Fruit fly (Drosophila melanogaster): ENCODE data around the gene CG5783.

CG5783 gene

DNA sequence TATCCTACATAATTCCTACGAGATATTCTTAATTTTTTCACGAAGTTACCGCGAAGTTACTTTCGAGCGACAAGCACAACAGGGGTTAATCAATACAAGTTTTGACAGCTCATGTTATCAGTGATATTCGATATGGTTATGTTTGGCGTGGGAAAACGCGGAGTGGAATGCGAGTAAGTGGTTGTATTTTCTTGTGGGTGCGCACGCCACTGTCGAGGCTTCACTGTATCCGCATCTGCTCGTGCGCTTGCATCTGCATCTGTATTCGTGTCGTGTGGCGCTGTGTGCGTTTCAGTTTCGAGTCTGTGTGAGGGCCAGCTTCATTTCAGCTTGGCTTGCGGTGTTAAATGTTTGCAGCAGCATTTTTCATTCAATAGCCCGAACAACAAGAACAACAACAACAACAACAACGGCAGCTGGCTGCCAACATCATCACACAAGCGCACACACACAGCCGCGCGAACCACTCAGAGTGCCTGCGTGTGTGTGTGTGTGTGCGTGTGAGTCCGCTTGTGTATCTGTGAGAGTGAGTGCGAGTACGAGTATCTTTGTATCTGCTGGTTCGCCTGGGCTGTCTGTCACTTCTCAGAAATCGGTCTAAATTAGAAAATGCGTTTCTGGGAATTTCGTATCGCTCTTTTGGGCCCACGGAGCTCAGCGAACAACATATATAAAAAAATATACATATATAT lies 4.6 kb upstream of the CG5783 start (continued):
- TF ChIP-seq topi (GFP tag; optimal IDR thresholded peaks at IDR 0.05) (peak; percentile 64), salr (GFP tag; optimal IDR thresholded peaks at IDR 0.05) (peak; percentile 26 to 52), CG9139 (GFP tag; optimal IDR thresholded peaks at IDR 0.05) (no peak), CG10669 (GFP tag; optimal IDR thresholded peaks at IDR 0.05) (peak; percentile 42), CG16779 (tag; optimal IDR thresholded peaks at IDR 0.05) (no peak), fd85E (GFP tag; optimal IDR thresholded peaks at IDR 0.05) (no peak), Hr38 (GFP tag; optimal IDR thresholded peaks at IDR 0.05) (no peak), achi (GFP tag; optimal IDR thresholded peaks at IDR 0.05) (peak; percentile 22), CG3919 (GFP tag; optimal IDR thresholded peaks at IDR 0.05) (peak; percentile 50), Sox14 (GFP tag; optimal IDR thresholded peaks at IDR 0.05) (peak; percentile 70), Met (GFP tag; optimal IDR thresholded peaks at IDR 0.05) (peak; percentile 70), Eip75B (GFP tag; optimal IDR thresholded peaks at IDR 0.05) (peak; percentile 63), fkh (GFP tag; optimal IDR thresholded peaks at IDR 0.05) (no peak), eg (GFP tag; IDR thresholded peaks at IDR 0.05) (peak; percentile 77), Gug (GFP tag; IDR thresholded peaks at IDR 0.05) (peak; percentile 30; the same call in 1 of the 2 replicates), lz (GFP tag; optimal IDR thresholded peaks at IDR 0.05) (peak; percentile 77)

DNA sequence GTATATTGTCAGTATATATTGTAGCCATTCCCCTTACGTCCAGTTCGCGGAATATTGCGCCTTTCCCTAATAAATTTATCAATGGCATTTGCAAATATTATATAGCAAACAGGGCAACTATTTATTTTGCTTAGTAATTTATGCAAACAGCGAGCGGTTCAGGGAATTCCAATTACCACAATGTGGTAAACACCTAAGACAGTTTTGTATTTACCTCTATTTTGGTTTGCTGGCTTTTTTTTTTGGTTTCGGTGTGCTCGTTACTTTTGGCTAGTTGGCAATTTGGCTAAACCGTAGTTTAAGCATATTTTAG lies 4.1 kb upstream of the CG5783 start:
- TF ChIP-seq acj6 (GFP tag; optimal IDR thresholded peaks at IDR 0.05) = no peak
- TF ChIP-seq fkh (GFP tag; optimal IDR thresholded peaks at IDR 0.05) = peak; percentile 80
- peak; percentile 12 for TF ChIP-seq Eip78C (GFP tag)

DNA sequence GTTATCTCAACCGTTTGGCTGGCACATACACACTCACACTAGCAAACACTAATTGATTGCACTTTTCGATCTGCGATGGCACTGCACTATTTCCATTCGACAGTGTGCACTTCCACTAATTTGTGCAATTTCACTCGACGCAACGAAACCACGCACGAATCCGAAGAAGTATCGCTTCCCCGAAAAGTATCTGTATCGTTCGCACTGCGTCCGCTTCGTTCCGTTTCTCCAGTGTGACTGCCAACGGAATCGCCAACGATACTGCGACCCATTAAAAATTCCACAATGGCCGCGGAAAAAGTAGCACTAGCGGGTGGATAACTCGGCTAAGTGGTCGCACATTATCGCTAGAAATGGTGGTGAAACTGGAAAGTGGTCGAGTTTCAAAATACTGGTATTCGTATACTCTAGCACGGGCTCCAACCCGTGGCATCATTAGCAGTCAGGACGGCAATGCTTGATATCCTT lies 3.6 kb upstream of the CG5783 start, which contains the start of gene Socs36E:
Gene Socs36E, minus strand, starts transcription at position 246 of the 468 bp plus-strand sequence.
- TF ChIP-seq CG1621 (tag; optimal IDR thresholded peaks at IDR 0.05) = peak; percentile 100
- TF ChIP-seq dsx (GFP tag; optimal IDR thresholded peaks at IDR 0.05; ENCODE audit: poor library complexity, severe bottlenecking) = peak; percentile 32
- peak; percentile 56 for TF ChIP-seq CG3919 (GFP tag; optimal IDR thresholded peaks at IDR 0.05)
- no peak for TF ChIP-seq CG6163 (GFP tag; IDR thresholded peaks at IDR 0.05)
- no peak for TF ChIP-seq pdm3 (GFP tag; optimal IDR thresholded peaks at IDR 0.05)
- TF ChIP-seq salr (GFP tag; optimal IDR thresholded peaks at IDR 0.05) = peak in 1 of 2 experiments; percentile 30
- no peak for TF ChIP-seq CG9139 (GFP tag; optimal IDR thresholded peaks at IDR 0.05)
- no peak for TF ChIP-seq Lpt (GFP tag; optimal IDR thresholded peaks at IDR 0.05)
- peak; percentile 72 for TF ChIP-seq Eip75B (GFP tag; optimal IDR thresholded peaks at IDR 0.05)
- TF ChIP-seq Ets96B (tag; optimal IDR thresholded peaks at IDR 0.05) = no peak
- TF ChIP-seq esn (GFP tag; optimal IDR thresholded peaks at IDR 0.05) = no peak
- TF ChIP-seq vri (GFP tag; optimal IDR thresholded peaks at IDR 0.05) = peak; percentile 51
- peak; percentile 28 for TF ChIP-seq Sox14 (GFP tag; optimal IDR thresholded peaks at IDR 0.05)
- TF ChIP-seq CG16779 (tag; optimal IDR thresholded peaks at IDR 0.05) = no peak
- no peak for TF ChIP-seq cyc (GFP tag; optimal IDR thresholded peaks at IDR 0.05)
- TF ChIP-seq CG11294 (GFP tag; IDR thresholded peaks at IDR 0.05) = peak; percentile 23; the same call in 1 of the 2 replicates
- no peak for TF ChIP-seq Ets21C (GFP tag; optimal IDR thresholded peaks at IDR 0.05)
- no peak for TF ChIP-seq svp (GFP tag)
- TF ChIP-seq CG6854 (GFP tag; optimal IDR thresholded peaks at IDR 0.05) = no peak
- no peak for TF ChIP-seq topi (GFP tag; optimal IDR thresholded peaks at IDR 0.05)
- TF ChIP-seq CG15336 (GFP tag; IDR thresholded peaks at IDR 0.05) = peak; percentile 28; the same call in 1 of the 2 replicates
- peak; percentile 43 for TF ChIP-seq CG6808 (GFP tag; optimal IDR thresholded peaks at IDR 0.05)

DNA sequence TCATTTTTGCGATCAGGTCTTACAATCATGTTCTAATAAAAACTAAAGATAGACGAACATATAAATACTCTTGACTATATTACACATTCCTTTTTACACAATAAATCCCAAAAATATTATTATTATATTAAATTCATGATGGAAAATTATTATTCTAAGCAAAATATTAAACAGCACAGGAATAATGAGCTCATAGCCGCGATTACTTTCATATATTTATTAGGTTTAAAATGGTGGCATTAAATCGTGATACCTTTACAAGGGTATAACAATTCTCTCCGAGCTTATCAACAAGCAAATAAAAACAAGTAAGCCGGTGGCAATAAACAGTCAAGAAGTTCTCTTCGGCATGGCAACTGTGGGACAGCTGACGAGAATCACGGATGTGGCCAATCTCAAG lies 2.8 kb upstream of the CG5783 start, which contains the start of gene CG17681:
Gene CG17681, plus strand, starts transcription at position 56 of the 400 bp plus-strand sequence.
- TF ChIP-seq CG34406 (GFP tag; optimal IDR thresholded peaks at IDR 0.05) = no peak
- TF ChIP-seq cyc (GFP tag; optimal IDR thresholded peaks at IDR 0.05) = peak; percentile 42
- peak; percentile 1 for TF ChIP-seq Hr39 (GFP tag; optimal IDR thresholded peaks at IDR 0.05)
- TF ChIP-seq CG6792 (GFP tag; optimal IDR thresholded peaks at IDR 0.05) = no peak
- peak; percentile 21 for TF ChIP-seq CG10631 (GFP tag; optimal IDR thresholded peaks at IDR 0.05)
- no peak for TF ChIP-seq Hr4 (GFP tag; optimal IDR thresholded peaks at IDR 0.05)
- peak; percentile 44 for TF ChIP-seq OdsH (GFP tag; optimal IDR thresholded peaks at IDR 0.05)
- no peak for TF ChIP-seq net (GFP tag; optimal IDR thresholded peaks at IDR 0.05)
- TF ChIP-seq esn (GFP tag; optimal IDR thresholded peaks at IDR 0.05) = peak; percentile 18
- peak; percentile 37 for TF ChIP-seq topi (GFP tag; optimal IDR thresholded peaks at IDR 0.05)
- no peak; the same call in 2 of the 3 replicates for TF ChIP-seq CG6163 (GFP tag; IDR thresholded peaks at IDR 0.05)
- no peak for TF ChIP-seq Blimp-1 (GFP tag; optimal IDR thresholded peaks at IDR 0.05)
- TF ChIP-seq fkh (GFP tag; optimal IDR thresholded peaks at IDR 0.05) = peak; percentile 54
- no peak for TF ChIP-seq Sox14 (GFP tag; optimal IDR thresholded peaks at IDR 0.05)
